Worm (Caenorhabditis elegans) whole organism, young adult: ENCODE results near the gene lido-5.

Source experiments
- F57A8.1 ChIP-seq: fragments of 200-800 bp; sonication (Bioruptor generic); optimal IDR thresholded peaks from 2 replicates; lab custom pipeline; 2018; ENCODE audit warnings: mild to moderate bottlenecking, missing genetic modification characterization, moderate library complexity, missing compliant biosample characterization
- hrde-1 ChIP-seq: sonication (generic microtip); optimal IDR thresholded peaks from 2 replicates; lab custom pipeline; 2016; ENCODE audit warnings: missing genetic modification characterization, mild to moderate bottlenecking, missing compliant biosample characterization, moderate library complexity, missing genotype, missing genetic modification reagents, borderline replicate concordance
- let-607 ChIP-seq, 2 experiments: fragments of 200-800 bp in 1 of 2; sonication (Bioruptor generic) in 1 of 2; sonication (generic microtip) in 1 of 2; optimal IDR thresholded peaks; 2 replicates each; lab custom pipeline; 2016 to 2018; ENCODE audit warnings: mild to moderate bottlenecking in 2 of 2, missing compliant biosample characterization in 2 of 2, missing genetic modification characterization in 2 of 2, moderate library complexity in 2 of 2, missing genotype in 1 of 2
- lin-54 ChIP-seq: fragments of 200-800 bp; sonication (Bioruptor generic); optimal IDR thresholded peaks from 2 replicates; lab custom pipeline; 2018; ENCODE audit warnings: mild to moderate bottlenecking, missing genetic modification characterization, missing compliant biosample characterization
- mel-28 ChIP-seq: sonication (generic microtip); optimal IDR thresholded peaks from 2 replicates; lab custom pipeline; 2016; ENCODE audit warnings: borderline replicate concordance, mild to moderate bottlenecking, missing genetic modification characterization, missing compliant biosample characterization
- unc-62 ChIP-seq: fragments of 150-350 bp; optimal IDR thresholded peaks from 2 replicates; lab custom pipeline; 2014; ENCODE audit warnings: missing biosample characterization, missing genetic modification reagents, missing genetic modification characterization
- zim-3 ChIP-seq: sonication (generic microtip); optimal IDR thresholded peaks from 2 replicates; lab custom pipeline; 2017; ENCODE audit warnings: mild to moderate bottlenecking, missing genetic modification characterization, moderate library complexity, missing compliant biosample characterization

Gene lido-5

DNA sequence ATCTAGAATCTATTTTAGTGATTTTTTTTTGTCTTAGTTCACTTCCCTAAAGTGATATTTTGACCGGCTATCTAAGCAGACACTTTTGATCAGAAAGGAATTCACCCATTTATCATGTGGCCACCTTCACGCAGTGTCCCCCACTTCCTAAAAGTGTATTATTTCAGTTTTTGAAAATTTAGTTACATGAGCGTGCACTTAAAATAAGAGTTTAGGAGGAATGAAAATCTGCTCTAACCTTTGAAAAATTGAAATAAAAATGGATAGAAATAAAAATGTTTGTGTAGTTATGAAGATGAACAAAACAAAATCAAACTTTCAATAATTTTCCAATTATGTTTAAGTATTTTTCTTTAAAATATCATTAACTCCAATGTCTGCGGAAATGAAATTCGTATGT is 50.7 kb downstream of the lido-5 start:
- TF ChIP-seq zim-3 (tag; lab: Kevin White, UChicago), result no peak
- no peak for TF ChIP-seq hrde-1 (tag; lab: Kevin White, UChicago)
- no peak for TF ChIP-seq lin-54 (GFP tag; lab: Kevin White, UChicago)
- TF ChIP-seq F57A8.1 (GFP tag; lab: Kevin White, UChicago), result no peak
- TF ChIP-seq unc-62 (GFP tag; lab: Kevin White, UChicago), result no peak
- TF ChIP-seq mel-28, result no peak
- TF ChIP-seq let-607 (tag; optimal IDR thresholded peaks at IDR 0.05; lab: Kevin White, UChicago), result no peak
